Fruit fly (Drosophila melanogaster) whole organism, wandering third instar larva: Measurements from ENCODE around the gene Patj.

ENCODE experiments used
- Hr78 ChIP-seq: fragments of >200 bp; optimal IDR thresholded peaks from 2 replicates; lab custom pipeline; 2017; ENCODE audit warnings: missing biosample characterization, missing genetic modification characterization
- sv ChIP-seq: fragments of 200-800 bp; sonication (Bioruptor generic); optimal IDR thresholded peaks from 3 replicates; lab custom pipeline; 2016; ENCODE audit warnings: missing biosample characterization, missing genetic modification characterization

DNA sequence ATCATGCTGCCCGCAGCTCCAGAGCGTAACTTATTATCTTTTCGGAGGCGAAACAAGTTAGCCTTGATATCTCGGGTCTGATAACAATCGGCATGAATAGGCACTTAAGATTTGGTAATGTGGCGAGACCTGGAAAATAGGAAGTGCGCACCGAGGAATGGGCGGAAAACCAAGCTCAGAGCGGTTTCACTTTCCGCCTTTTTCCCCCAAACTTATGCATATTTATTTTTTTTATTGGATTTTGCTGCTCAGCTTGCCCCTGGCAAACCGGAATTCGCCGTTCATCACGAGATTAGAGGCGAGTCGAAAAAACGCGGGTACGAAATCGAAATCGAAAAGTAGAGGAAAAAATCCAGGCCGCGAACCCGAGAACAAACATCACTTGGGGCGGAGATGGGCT lies 43.7 kb upstream of the Patj start:
- no peak for TF ChIP-seq sv (GFP tag; lab: Kevin White, UChicago)
- TF ChIP-seq Hr78 (GFP tag; lab: Kevin White, UChicago) = no peak
